Fruit fly (Drosophila melanogaster) whole organism, pupa: ENCODE results near the gene Eig71Ec.

Source experiments
- CG10348 ChIP-seq: fragments of 200-800 bp; sonication (Bioruptor generic); IDR thresholded peaks from 2 replicates; pipeline ENCODE4 v1.3.6; 2022; ENCODE audit warnings: missing biosample characterization, missing genetic modification characterization
- CG12605 ChIP-seq: fragments of 200-800 bp; sonication (Bioruptor generic); IDR thresholded peaks from 2 replicates; pipeline ENCODE4 v1.3.6; 2022; ENCODE audit warnings: missing biosample characterization, missing genetic modification characterization
- CG13204 ChIP-seq: fragments of 200-800 bp; sonication (Bioruptor generic); optimal IDR thresholded peaks from 2 replicates; lab custom pipeline; 2018; ENCODE audit warnings: missing biosample characterization, mild to moderate bottlenecking, missing genetic modification characterization, moderate library complexity
- CG14655 ChIP-seq: fragments of 200-800 bp; sonication (Bioruptor generic); optimal IDR thresholded peaks from 3 replicates; lab custom pipeline; 2017; ENCODE audit warnings: mild to moderate bottlenecking, missing biosample characterization, missing genetic modification reagents, missing genetic modification characterization
- CG17806 ChIP-seq: fragments of 200-800 bp; sonication (Bioruptor generic); optimal IDR thresholded peaks from 2 replicates; lab custom pipeline; 2018; ENCODE audit warnings: missing biosample characterization, mild to moderate bottlenecking, missing genetic modification characterization, moderate library complexity
- CG34367 ChIP-seq: fragments of 200-800 bp; sonication (Bioruptor generic); optimal IDR thresholded peaks from 2 replicates; lab custom pipeline; 2018; ENCODE audit warnings: missing biosample characterization, mild to moderate bottlenecking, missing genetic modification characterization
- CG4496 ChIP-seq: fragments of 200-800 bp; sonication (Bioruptor generic); IDR thresholded peaks from 3 replicates; pipeline ENCODE4 v1.3.6; 2022; ENCODE audit warnings: missing biosample characterization, missing genetic modification characterization
- CG8159 ChIP-seq: fragments of 200-800 bp; sonication (Bioruptor generic); optimal IDR thresholded peaks from 3 replicates; lab custom pipeline; 2018; ENCODE audit warnings: missing biosample characterization, mild to moderate bottlenecking, missing genetic modification characterization, moderate library complexity
- CG8301 ChIP-seq: fragments of 200-800 bp; sonication (Bioruptor generic); optimal IDR thresholded peaks from 2 replicates; lab custom pipeline; 2018; ENCODE audit warnings: missing biosample characterization, mild to moderate bottlenecking, missing genetic modification characterization
- CG9948 ChIP-seq: fragments of 200-800 bp; sonication (Bioruptor generic); optimal IDR thresholded peaks from 2 replicates; lab custom pipeline; 2018; ENCODE audit warnings: missing biosample characterization, mild to moderate bottlenecking, missing genetic modification characterization, moderate library complexity
- EcR ChIP-seq: fragments of 200-800 bp; sonication (Bioruptor generic); optimal IDR thresholded peaks from 3 replicates; lab custom pipeline; 2019; ENCODE audit warnings: missing biosample characterization, missing genetic modification characterization, mild to moderate bottlenecking, moderate library complexity, missing genetic modification reagents
- Ets98B ChIP-seq: fragments of 200-800 bp; sonication (Bioruptor generic); IDR thresholded peaks from 2 replicates; pipeline ENCODE4 v1.3.6; 2022; ENCODE audit warnings: missing biosample characterization, missing genetic modification characterization
- Pif1A ChIP-seq: fragments of 200-800 bp; sonication (Bioruptor generic); optimal IDR thresholded peaks from 3 replicates; lab custom pipeline; 2016; ENCODE audit warnings: missing biosample characterization, missing genetic modification characterization
- Pif1B ChIP-seq: fragments of 200-800 bp; sonication (Bioruptor generic); optimal IDR thresholded peaks from 3 replicates; lab custom pipeline; 2016; ENCODE audit warnings: missing biosample characterization, missing genetic modification characterization
- Snoo ChIP-seq: fragments of 200-800 bp; sonication (Bioruptor generic); optimal IDR thresholded peaks from 3 replicates; lab custom pipeline; 2017; ENCODE audit warnings: missing biosample characterization, mild to moderate bottlenecking, missing genetic modification characterization, inconsistent platforms
- fd96Ca ChIP-seq: fragments of 200-800 bp; sonication (Bioruptor generic); IDR thresholded peaks from 3 replicates; pipeline ENCODE4 v1.3.6; 2022; ENCODE audit warnings: missing biosample characterization, missing genetic modification characterization
- gl ChIP-seq: fragments of 200-800 bp; sonication (Bioruptor generic); optimal IDR thresholded peaks from 2 replicates; lab custom pipeline; 2018; ENCODE audit warnings: missing biosample characterization, mild to moderate bottlenecking, missing genetic modification characterization
- rn ChIP-seq: fragments of 200-800 bp; sonication (Bioruptor generic); IDR thresholded peaks from 2 replicates; pipeline ENCODE4 v1.3.6; 2022; ENCODE audit warnings: missing biosample characterization, missing genetic modification characterization

Eig71Ec gene

dm6 chr3L:15616900-15617299 is 35.2 kb downstream of the Eig71Ec start:
- TF ChIP-seq Ets98B (GFP tag; lab: Robert Waterston, UW) (no peak), gl (tag; lab: Kevin White, UChicago) (no peak), CG12605 (no peak)

dm6 chr3L:15616490-15616889 is 35.6 kb downstream of the Eig71Ec start:
- no peak for TF ChIP-seq CG9948 (tag; lab: Kevin White, UChicago)
- TF ChIP-seq CG34367 (tag; lab: Kevin White, UChicago), result no peak
- TF ChIP-seq rn (GFP tag; lab: Robert Waterston, UW), result no peak
- TF ChIP-seq gl (tag; lab: Kevin White, UChicago), result no peak
- no peak for TF ChIP-seq CG10348 (GFP tag; lab: Robert Waterston, UW)
- no peak for TF ChIP-seq Pif1B (GFP tag; lab: Kevin White, UChicago)
- no peak for TF ChIP-seq CG14655
- TF ChIP-seq CG4496 (GFP tag; lab: Robert Waterston, UW), result no peak
- no peak for TF ChIP-seq Snoo (tag; lab: Kevin White, UChicago)
- no peak for TF ChIP-seq CG17806
- TF ChIP-seq CG13204, result no peak
- no peak for TF ChIP-seq CG8159 (tag; lab: Kevin White, UChicago)

DNA sequence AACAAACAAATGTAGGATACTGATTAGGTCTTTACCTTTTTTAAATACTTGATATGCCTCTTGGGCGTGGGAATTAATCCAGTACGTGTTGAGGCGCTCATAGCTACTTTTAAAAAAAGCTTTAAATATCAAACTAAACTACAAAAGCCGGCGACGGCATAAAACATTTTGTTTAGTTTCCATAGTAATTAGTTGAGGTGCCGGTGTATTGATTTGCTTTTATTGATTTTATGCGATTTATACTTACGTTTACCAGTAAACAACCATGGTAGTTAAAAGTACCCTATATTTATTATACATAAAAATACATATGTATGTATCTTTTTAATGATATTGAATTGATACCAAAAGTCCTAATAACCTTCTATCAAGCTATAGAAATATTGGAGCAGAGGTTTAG is 39.3 kb downstream of the Eig71Ec start, which contains the start of gene CG13449:
TSS of gene CG13449 (minus strand) at position 101 of the 400 bp plus-strand sequence.
- TF ChIP-seq fd96Ca (GFP tag; lab: Robert Waterston, UW) (no peak), CG13204 (no peak), Pif1B (GFP tag; lab: Kevin White, UChicago) (no peak), Pif1A (no peak), EcR (no peak)

- no peak for TF ChIP-seq CG8301 (tag; lab: Kevin White, UChicago)
These were observed 41.9 kb downstream of the Eig71Ec start, which contains the start of gene CG7650 for dm6 chr3L:15610109-15610508. Gene CG7650, minus strand, starts transcription at chr3L:15610386.

DNA sequence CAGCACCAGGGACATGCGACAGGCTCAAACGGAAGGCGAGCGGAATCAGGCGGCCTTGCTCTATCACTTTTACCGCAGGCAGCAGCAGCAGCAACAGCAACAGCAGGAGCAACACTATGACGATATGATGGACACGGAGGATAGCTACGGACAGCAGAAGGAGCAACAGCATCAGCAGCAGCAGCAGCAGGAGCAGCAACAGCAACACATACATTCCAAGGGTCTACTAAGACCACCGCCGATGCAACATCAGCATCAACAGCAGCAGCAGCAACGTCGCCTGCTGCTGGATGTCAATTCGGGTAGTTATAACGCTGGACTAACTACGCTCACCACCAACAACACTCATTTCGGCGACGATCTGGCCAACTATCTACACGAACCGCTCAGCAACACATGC is 47.1 kb downstream of the Eig71Ec start:
- TF ChIP-seq Pif1A (no peak), fd96Ca (GFP tag; lab: Robert Waterston, UW) (no peak), CG9948 (tag; lab: Kevin White, UChicago) (no peak), CG34367 (tag; lab: Kevin White, UChicago) (no peak)
